Fruit fly (Drosophila melanogaster) whole organism, adult: Measurements from ENCODE around the gene Rad17.

Source experiments
- CG11617 ChIP-seq: fragments of 200-800 bp; sonication (Bioruptor generic); optimal IDR thresholded peaks from 2 replicates; lab custom pipeline; 2017; ENCODE audit warnings: mild to moderate bottlenecking, missing biosample characterization, missing genetic modification reagents, missing genetic modification characterization
- CG14711 ChIP-seq: fragments of 200-800 bp; sonication (Bioruptor generic); optimal IDR thresholded peaks from 2 replicates; lab custom pipeline; 2018; ENCODE audit warnings: missing biosample characterization, mild to moderate bottlenecking, missing genetic modification characterization, moderate library complexity
- CG1620 ChIP-seq: fragments of 200-800 bp; sonication (Bioruptor generic); optimal IDR thresholded peaks from 2 replicates; lab custom pipeline; 2016; ENCODE audit warnings: missing biosample characterization, missing genetic modification characterization
- CG33017 ChIP-seq: fragments of 200-800 bp; sonication (Bioruptor generic); optimal IDR thresholded peaks from 2 replicates; lab custom pipeline; 2018; ENCODE audit warnings: missing biosample characterization, mild to moderate bottlenecking, missing genetic modification characterization, moderate library complexity
- CG5204 ChIP-seq: fragments of 200-800 bp; sonication (Bioruptor generic); optimal IDR thresholded peaks from 2 replicates; lab custom pipeline; 2016; ENCODE audit warnings: missing biosample characterization, missing genetic modification characterization
- CG7101 ChIP-seq: fragments of 200-800 bp; sonication (Bioruptor generic); optimal IDR thresholded peaks from 2 replicates; lab custom pipeline; 2018; ENCODE audit warnings: missing biosample characterization, mild to moderate bottlenecking, missing genetic modification characterization, moderate library complexity
- Hr96 ChIP-seq: fragments of 200-800 bp; sonication (Bioruptor generic); optimal IDR thresholded peaks from 2 replicates; lab custom pipeline; 2016; ENCODE audit warnings: missing biosample characterization, missing genetic modification characterization
- Mnt ChIP-seq: fragments of 200-800 bp; sonication (Bioruptor generic); optimal IDR thresholded peaks from 2 replicates; lab custom pipeline; 2016; ENCODE audit warnings: missing biosample characterization, mild to moderate bottlenecking, missing genetic modification characterization
- bab1 ChIP-seq: fragments of 200-800 bp; sonication (Bioruptor generic); optimal IDR thresholded peaks from 3 replicates; lab custom pipeline; 2019; ENCODE audit warnings: missing biosample characterization, mild to moderate bottlenecking, missing genetic modification characterization, moderate library complexity
- kay ChIP-seq: fragments of 200-800 bp; sonication (Bioruptor generic); peaks from one replicate; lab custom pipeline; 2016; ENCODE audit warnings: missing biosample characterization, missing genetic modification characterization, borderline replicate concordance
- ovo ChIP-seq: fragments of 200-800 bp; sonication (Bioruptor generic); optimal IDR thresholded peaks from 2 replicates; lab custom pipeline; 2016; ENCODE audit warnings: missing biosample characterization, missing genetic modification characterization
- pad ChIP-seq: fragments of 200-800 bp; sonication (Bioruptor generic); optimal IDR thresholded peaks from 3 replicates; lab custom pipeline; 2017; ENCODE audit warnings: missing biosample characterization, missing genetic modification characterization, mild to moderate bottlenecking, moderate library complexity, missing genetic modification reagents
- tj ChIP-seq: fragments of 200-800 bp; sonication (Bioruptor generic); optimal IDR thresholded peaks from 3 replicates; lab custom pipeline; 2017; ENCODE audit warnings: missing biosample characterization, mild to moderate bottlenecking, missing genetic modification characterization, moderate library complexity
- toe ChIP-seq: fragments of 200-800 bp; sonication (Bioruptor generic); optimal IDR thresholded peaks from 2 replicates; lab custom pipeline; 2016; ENCODE audit warnings: missing biosample characterization, missing genetic modification characterization

- TF ChIP-seq CG1620 (GFP tag; lab: Kevin White, UChicago) (peak; percentile 57), CG7101 (peak; percentile 62), Hr96 (GFP tag; lab: Kevin White, UChicago) (peak; percentile 64), CG11617 (peak; percentile 55), ovo (GFP tag; lab: Kevin White, UChicago) (peak; percentile 22), toe (no peak), Mnt (GFP tag; lab: Kevin White, UChicago) (peak; percentile 90), kay (no peak), CG33017 (peak; percentile 67), CG14711 (tag; lab: Kevin White, UChicago) (peak; percentile 1), tj (GFP tag; lab: Kevin White, UChicago) (peak; percentile 29), CG5204 (GFP tag; lab: Kevin White, UChicago) (no peak), pad (GFP tag; lab: Kevin White, UChicago) (peak; percentile 20), bab1 (peak; percentile 92)
These were observed 34.0 kb upstream of the Rad17 start, which contains the start of gene Meltrin for dm6 chr3R:14696949-14697513.
